Fruit fly (Drosophila melanogaster) whole organism, pupa: Measurements from ENCODE around the gene CG14109.

Source experiments
- CG10348 ChIP-seq: fragments of 200-800 bp; sonication (Bioruptor generic); IDR thresholded peaks from 2 replicates; pipeline ENCODE4 v1.3.6; 2022; ENCODE audit warnings: missing biosample characterization, missing genetic modification characterization
- CG13204 ChIP-seq: fragments of 200-800 bp; sonication (Bioruptor generic); optimal IDR thresholded peaks from 2 replicates; lab custom pipeline; 2018; ENCODE audit warnings: missing biosample characterization, mild to moderate bottlenecking, missing genetic modification characterization, moderate library complexity
- CG14655 ChIP-seq: fragments of 200-800 bp; sonication (Bioruptor generic); optimal IDR thresholded peaks from 3 replicates; lab custom pipeline; 2017; ENCODE audit warnings: mild to moderate bottlenecking, missing biosample characterization, missing genetic modification reagents, missing genetic modification characterization
- CG15710 ChIP-seq: fragments of 200-800 bp; sonication (Bioruptor generic); optimal IDR thresholded peaks from 2 replicates; lab custom pipeline; 2018; ENCODE audit warnings: missing biosample characterization, mild to moderate bottlenecking, missing genetic modification characterization, moderate library complexity
- CG34367 ChIP-seq: fragments of 200-800 bp; sonication (Bioruptor generic); optimal IDR thresholded peaks from 2 replicates; lab custom pipeline; 2018; ENCODE audit warnings: missing biosample characterization, mild to moderate bottlenecking, missing genetic modification characterization
- CG8159 ChIP-seq: fragments of 200-800 bp; sonication (Bioruptor generic); optimal IDR thresholded peaks from 3 replicates; lab custom pipeline; 2018; ENCODE audit warnings: missing biosample characterization, mild to moderate bottlenecking, missing genetic modification characterization, moderate library complexity
- CG8301 ChIP-seq: fragments of 200-800 bp; sonication (Bioruptor generic); optimal IDR thresholded peaks from 2 replicates; lab custom pipeline; 2018; ENCODE audit warnings: missing biosample characterization, mild to moderate bottlenecking, missing genetic modification characterization
- CG9948 ChIP-seq: fragments of 200-800 bp; sonication (Bioruptor generic); optimal IDR thresholded peaks from 2 replicates; lab custom pipeline; 2018; ENCODE audit warnings: missing biosample characterization, mild to moderate bottlenecking, missing genetic modification characterization, moderate library complexity
- D1 ChIP-seq: fragments of 200-800 bp; sonication (Bioruptor generic); optimal IDR thresholded peaks from 2 replicates; lab custom pipeline; 2018; ENCODE audit warnings: missing biosample characterization, mild to moderate bottlenecking, missing genetic modification characterization, moderate library complexity
- EcR ChIP-seq: fragments of 200-800 bp; sonication (Bioruptor generic); optimal IDR thresholded peaks from 3 replicates; lab custom pipeline; 2019; ENCODE audit warnings: missing biosample characterization, missing genetic modification characterization, mild to moderate bottlenecking, moderate library complexity, missing genetic modification reagents
- Ets98B ChIP-seq: fragments of 200-800 bp; sonication (Bioruptor generic); IDR thresholded peaks from 2 replicates; pipeline ENCODE4 v1.3.6; 2022; ENCODE audit warnings: missing biosample characterization, missing genetic modification characterization
- Pif1B ChIP-seq: fragments of 200-800 bp; sonication (Bioruptor generic); optimal IDR thresholded peaks from 3 replicates; lab custom pipeline; 2016; ENCODE audit warnings: missing biosample characterization, missing genetic modification characterization
- fd96Ca ChIP-seq: fragments of 200-800 bp; sonication (Bioruptor generic); IDR thresholded peaks from 3 replicates; pipeline ENCODE4 v1.3.6; 2022; ENCODE audit warnings: missing biosample characterization, missing genetic modification characterization
- rn ChIP-seq: fragments of 200-800 bp; sonication (Bioruptor generic); IDR thresholded peaks from 2 replicates; pipeline ENCODE4 v1.3.6; 2022; ENCODE audit warnings: missing biosample characterization, missing genetic modification characterization

dm6 chr3L:13400872-13401418 is 39.8 kb upstream of the CG14109 start, which contains the start of gene sens:
- TF ChIP-seq Ets98B (GFP tag; lab: Robert Waterston, UW) (no peak), CG10348 (no peak), CG34367 (no peak), D1 (tag; lab: Kevin White, UChicago) (no peak), CG8159 (tag; lab: Kevin White, UChicago) (no peak), CG14655 (no peak), CG9948 (tag; lab: Kevin White, UChicago) (no peak), CG8301 (no peak), rn (GFP tag; lab: Robert Waterston, UW) (no peak), fd96Ca (no peak), EcR (no peak), CG15710 (no peak), Pif1B (GFP tag; lab: Kevin White, UChicago) (no peak), CG13204 (GFP tag; lab: Kevin White, UChicago) (no peak)
